Worm (Caenorhabditis elegans) whole organism, early embryonic: Measurements from ENCODE around the gene K10D2.8.

ENCODE experiments used
- B0310.2 ChIP-seq: sonication (generic microtip); optimal IDR thresholded peaks from 2 replicates; lab custom pipeline; 2016; ENCODE audit warnings: mild to moderate bottlenecking, missing genetic modification characterization, missing compliant biosample characterization
- aly-1 ChIP-seq: sonication (generic microtip); optimal IDR thresholded peaks from 2 replicates; lab custom pipeline; 2016; ENCODE audit warnings: missing genetic modification characterization, missing compliant biosample characterization
- ama-1 ChIP-seq: fragments of 150-350 bp; optimal IDR thresholded peaks from 2 replicates; lab custom pipeline; 2014
- ceh-13 ChIP-seq: fragments of 200-800 bp; sonication (Bioruptor generic); optimal IDR thresholded peaks from 2 replicates; lab custom pipeline; 2018; ENCODE audit warnings: mild to moderate bottlenecking, missing genetic modification characterization, missing compliant biosample characterization
- flt-1 ChIP-seq: fragments of 200-800 bp; sonication (Bioruptor generic); IDR thresholded peaks from 2 replicates; pipeline ENCODE4 v1.3.6; 2022; ENCODE audit warnings: missing genetic modification characterization, missing compliant biosample characterization
- hmbx-1 ChIP-seq: sonication (generic microtip); optimal IDR thresholded peaks from 2 replicates; lab custom pipeline; 2016; ENCODE audit warnings: mild to moderate bottlenecking, missing genetic modification characterization, missing compliant biosample characterization
- hmg-4 ChIP-seq: fragments of 200-800 bp; sonication (Bioruptor generic); optimal IDR thresholded peaks from 2 replicates; lab custom pipeline; 2018; ENCODE audit warnings: mild to moderate bottlenecking, missing genetic modification characterization, missing compliant biosample characterization
- hnd-1 ChIP-seq: sonication (generic microtip); optimal IDR thresholded peaks from 2 replicates; lab custom pipeline; 2016; ENCODE audit warnings: missing genetic modification characterization, missing compliant biosample characterization
- pes-1 ChIP-seq: fragments of 200-800 bp; sonication (Bioruptor generic); IDR thresholded peaks from 2 replicates; pipeline ENCODE4 v1.3.6; 2022; ENCODE audit warnings: missing genetic modification reagents, missing genetic modification characterization, missing compliant biosample characterization
- tbx-37 ChIP-seq: fragments of 200-800 bp; sonication (Bioruptor generic); conservative IDR thresholded peaks from 2 replicates; pipeline ENCODE4 v1.3.6; 2022; ENCODE audit warnings: missing genetic modification reagents, missing genetic modification characterization, missing compliant biosample characterization

DNA sequence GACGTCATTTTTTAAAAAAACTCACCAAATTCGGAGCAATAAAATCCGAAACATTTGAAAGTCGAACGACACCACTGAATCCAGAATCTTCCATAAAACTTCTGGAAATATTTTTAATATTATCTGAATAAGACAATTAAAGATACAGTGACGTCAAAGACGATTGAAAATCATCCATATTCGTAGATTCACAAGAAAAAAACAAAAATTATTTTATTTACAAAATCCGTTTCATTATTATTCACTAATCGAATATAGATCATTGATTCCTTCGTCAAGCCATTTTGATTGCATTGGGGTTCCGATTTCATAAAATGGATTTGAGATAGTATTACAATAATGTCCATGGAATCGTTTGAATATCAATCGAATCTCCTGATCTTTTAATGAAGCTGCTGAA lies 29.9 kb upstream of the K10D2.8 start, which contains the start of gene oxy-4:
- TF ChIP-seq flt-1 (GFP tag; lab: Robert Waterston, UW) (no peak), ceh-13 (GFP tag; lab: Kevin White, UChicago) (no peak), ama-1 (lab: Kevin White, UChicago) (no peak), aly-1 (no peak), tbx-37 (GFP tag; lab: Robert Waterston, UW) (no peak), hmbx-1 (tag; lab: Kevin White, UChicago) (no peak), pes-1 (GFP tag; lab: Robert Waterston, UW) (no peak), B0310.2 (tag; lab: Kevin White, UChicago) (no peak), hmg-4 (no peak), hnd-1 (tag; lab: Kevin White, UChicago) (no peak)
